Worm (Caenorhabditis elegans) whole organism, midembryonic: ENCODE data around the gene idpp-2.

Experiments used
- flt-1 ChIP-seq: fragments of 200-800 bp; sonication (Bioruptor generic); IDR thresholded peaks from 2 replicates; pipeline ENCODE4 v1.3.6; 2022; ENCODE audit warnings: missing genetic modification characterization, missing compliant biosample characterization
- tab-1 ChIP-seq: fragments of 200-800 bp; sonication (Bioruptor generic); IDR thresholded peaks from 2 replicates; pipeline ENCODE4 v1.3.6; 2022; ENCODE audit warnings: missing genetic modification characterization, missing compliant biosample characterization

DNA sequence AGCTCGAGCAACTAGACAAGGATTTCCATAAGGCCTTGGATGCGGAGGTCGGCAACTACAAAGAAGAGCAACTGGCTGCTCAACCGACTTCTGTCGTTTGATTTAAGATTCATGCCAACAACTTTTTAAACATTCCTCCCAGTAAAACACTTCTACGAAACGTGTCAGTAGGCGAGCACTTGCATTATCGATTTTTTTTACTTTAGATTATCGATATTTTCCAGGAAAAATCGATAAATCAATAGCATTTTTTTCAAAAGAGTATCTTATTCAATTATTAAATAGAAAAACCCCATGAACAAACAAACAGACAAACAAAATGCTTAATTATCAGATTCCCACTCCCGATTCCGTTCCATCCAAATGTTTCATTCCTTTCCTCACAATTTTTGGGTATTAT is 41.6 kb downstream of the idpp-2 start:
- TF ChIP-seq flt-1 (GFP tag; lab: Robert Waterston, UW) (no peak), tab-1 (GFP tag; lab: Robert Waterston, UW) (no peak)
